Worm (Caenorhabditis elegans) whole organism, L4/young adult: ENCODE measurements around the gene lin-15A.
A peak's percentile ranks its signal among the peaks of the same experiment; 100 is the strongest.

Experiments
- W03F9.2 ChIP-seq: fragments of 150-350 bp; optimal IDR thresholded peaks from 2 replicates; lab custom pipeline; 2014; ENCODE audit warnings: missing biosample characterization, missing genetic modification characterization
- dao-5 ChIP-seq: sonication (generic microtip); optimal IDR thresholded peaks from 2 replicates; lab custom pipeline; 2016; ENCODE audit warnings: missing genotype, missing genetic modification characterization, moderate library complexity, missing compliant biosample characterization
- him-1 ChIP-seq: sonication (generic microtip); optimal IDR thresholded peaks from 2 replicates; lab custom pipeline; 2016; ENCODE audit warnings: missing genotype, missing genetic modification reagents, missing genetic modification characterization, missing compliant biosample characterization

The lin-15A gene

ce11 chrX:15731668-15732067, at the start of gene lin-15A:
Gene lin-15A (plus strand): TSS chrX:15731968.
- TF ChIP-seq him-1 (no peak), dao-5 (tag; lab: Kevin White, UChicago) (no peak), W03F9.2 (tag; lab: Kevin White, UChicago) (no peak)

- no peak for TF ChIP-seq him-1
- no peak for TF ChIP-seq W03F9.2 (tag; lab: Kevin White, UChicago)
- no peak for TF ChIP-seq dao-5 (tag; lab: Kevin White, UChicago)
These were observed 42.5 kb upstream of the lin-15A start, which contains the start of gene C03H12.1 for ce11 chrX:15689244-15689643. Gene C03H12.1 (plus strand): TSS chrX:15689449.

- no peak for TF ChIP-seq him-1
- no peak for TF ChIP-seq dao-5 (tag; lab: Kevin White, UChicago)
- TF ChIP-seq W03F9.2 (tag; lab: Kevin White, UChicago) = no peak
These were observed 38.3 kb upstream of the lin-15A start for ce11 chrX:15693466-15693865.

- TF ChIP-seq dao-5 (tag; lab: Kevin White, UChicago) (no peak), him-1 (no peak)
These were observed 35.4 kb upstream of the lin-15A start, which contains the start of gene ZK662.2 for ce11 chrX:15696400-15696799. Gene ZK662.2 (plus strand): TSS chrX:15696700.

ce11 chrX:15700220-15700619, 31.5 kb upstream of the lin-15A start:
- no peak for TF ChIP-seq dao-5 (tag; lab: Kevin White, UChicago)
- TF ChIP-seq him-1 = no peak
- no peak for TF ChIP-seq W03F9.2 (tag; lab: Kevin White, UChicago)

ce11 chrX:15704579-15705110, 27.1 kb upstream of the lin-15A start:
- TF ChIP-seq him-1 = no peak
- no peak for TF ChIP-seq W03F9.2 (tag; lab: Kevin White, UChicago)
- TF ChIP-seq dao-5 (tag; lab: Kevin White, UChicago) = no peak

ce11 chrX:15706108-15706676, 25.6 kb upstream of the lin-15A start:
- TF ChIP-seq dao-5 (tag; lab: Kevin White, UChicago) = no peak
- no peak for TF ChIP-seq W03F9.2 (tag; lab: Kevin White, UChicago)
- TF ChIP-seq him-1 = no peak

ce11 chrX:15707366-15707892, 24.3 kb upstream of the lin-15A start:
- TF ChIP-seq him-1 (peak; percentile 39), dao-5 (tag; lab: Kevin White, UChicago) (no peak)

- no peak for TF ChIP-seq him-1
- no peak for TF ChIP-seq W03F9.2 (tag; lab: Kevin White, UChicago)
- TF ChIP-seq dao-5 (tag; lab: Kevin White, UChicago) = no peak
These were observed 23.9 kb upstream of the lin-15A start, which contains the start of gene nhr-48 for ce11 chrX:15707913-15708312. Gene nhr-48 (plus strand): TSS chrX:15708213.

- no peak for TF ChIP-seq W03F9.2 (tag; lab: Kevin White, UChicago)
- no peak for TF ChIP-seq dao-5 (tag; lab: Kevin White, UChicago)
- TF ChIP-seq him-1 = no peak
These were observed 22.2 kb upstream of the lin-15A start for ce11 chrX:15709594-15709993.

- TF ChIP-seq W03F9.2 (tag; lab: Kevin White, UChicago) (no peak), him-1 (no peak), dao-5 (tag; lab: Kevin White, UChicago) (no peak)
These were observed 18.6 kb upstream of the lin-15A start for ce11 chrX:15713189-15713588.

ce11 chrX:15716971-15717370, 14.8 kb upstream of the lin-15A start:
- TF ChIP-seq him-1 (no peak), dao-5 (tag; lab: Kevin White, UChicago) (no peak), W03F9.2 (tag; lab: Kevin White, UChicago) (no peak)

ce11 chrX:15718325-15718724, 13.4 kb upstream of the lin-15A start, which contains the start of gene ZK662.6:
Gene ZK662.6 (plus strand): TSS chrX:15718625.
- TF ChIP-seq W03F9.2 (tag; lab: Kevin White, UChicago) = no peak
- no peak for TF ChIP-seq him-1
- no peak for TF ChIP-seq dao-5 (tag; lab: Kevin White, UChicago)

- no peak for TF ChIP-seq W03F9.2 (tag; lab: Kevin White, UChicago)
- no peak for TF ChIP-seq dao-5 (tag; lab: Kevin White, UChicago)
- TF ChIP-seq him-1 = no peak
These were observed 10.4 kb upstream of the lin-15A start, which contains the start of gene ZK662.5 for ce11 chrX:15721346-15721745. Gene ZK662.5 (plus strand): TSS chrX:15721646.
